Fruit fly (Drosophila melanogaster) S2 (cell line): ENCODE results near the gene CG14689.

ENCODE experiments used
- CG8478 ChIP-seq: fragments of >200 bp; optimal IDR thresholded peaks from 2 replicates; lab custom pipeline; 2018
- CTCF ChIP-seq, 2 experiments: fragments of >200 bp; optimal IDR thresholded peaks; 2 replicates each; lab custom pipeline; 2018

DNA sequence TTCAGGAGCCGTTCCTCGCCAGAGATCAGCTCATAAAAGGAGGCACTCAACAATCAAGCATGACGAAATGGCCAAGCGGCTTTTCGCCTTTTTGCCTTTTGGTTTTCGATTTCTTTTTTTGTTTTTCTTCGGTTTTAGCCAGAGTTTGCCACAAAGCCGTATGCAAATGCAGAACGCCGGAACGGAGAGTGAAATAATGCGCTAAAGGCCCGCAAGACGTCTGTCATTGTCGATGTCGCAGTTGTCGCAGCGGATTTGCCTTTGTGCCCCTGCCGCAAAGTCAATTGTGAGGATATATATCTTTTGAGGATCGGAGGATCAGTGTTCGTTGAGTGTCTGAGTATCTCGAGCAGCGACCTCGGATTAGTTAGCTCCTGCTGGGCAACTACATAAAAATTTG is 43.1 kb downstream of the CG14689 start:
- TF ChIP-seq CTCF (optimal IDR thresholded peaks at IDR 0.05; lab: Kevin White, UChicago) (no peak), CG8478 (lab: Kevin White, UChicago) (no peak)
